Worm (Caenorhabditis elegans): Measurements from ENCODE around the gene str-198.

str-198 gene

DNA sequence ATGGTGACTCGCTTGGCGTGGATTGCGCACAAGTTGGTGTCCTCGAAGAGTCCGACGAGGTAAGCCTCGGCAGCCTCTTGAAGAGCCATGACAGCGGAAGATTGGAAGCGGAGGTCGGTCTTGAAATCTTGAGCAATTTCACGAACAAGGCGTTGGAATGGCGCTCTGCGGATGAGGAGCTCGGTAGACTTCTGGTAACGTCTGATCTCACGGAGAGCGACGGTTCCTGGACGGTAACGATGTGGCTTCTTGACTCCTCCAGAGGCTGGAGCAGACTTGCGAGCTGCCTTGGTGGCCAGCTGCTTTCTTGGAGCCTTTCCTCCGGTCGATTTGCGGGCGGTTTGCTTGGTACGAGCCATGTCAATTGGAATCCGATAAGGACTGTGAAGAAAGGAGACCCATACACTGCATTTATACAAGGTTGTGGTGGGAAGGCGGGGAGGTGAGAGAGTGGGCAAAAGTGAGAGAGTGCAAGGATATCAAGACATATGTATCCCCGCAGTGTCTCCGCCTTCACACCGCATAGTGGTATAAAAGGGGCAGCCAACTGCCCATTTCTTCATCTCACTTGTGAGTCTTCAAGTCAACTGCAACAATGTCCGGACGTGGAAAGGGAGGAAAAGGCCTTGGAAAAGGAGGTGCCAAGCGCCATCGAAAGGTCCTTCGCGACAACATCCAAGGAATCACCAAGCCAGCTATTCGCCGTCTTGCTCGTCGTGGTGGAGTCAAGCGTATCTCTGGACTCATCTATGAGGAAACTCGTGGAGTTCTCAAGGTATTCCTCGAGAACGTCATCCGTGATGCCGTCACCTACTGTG lies 5.5 kb upstream of the str-198 start, which contains the start of the genes his-2 and his-1:
his-2 (minus strand) TSS at position 359 of the 818 bp plus-strand sequence.
his-1 (plus strand) TSS at position 596 of the 818 bp plus-strand sequence.
- peak; percentile 22 for TF ChIP-seq ref-2 (tag; optimal IDR thresholded peaks at IDR 0.05)
- peak; percentile 73 for TF ChIP-seq ama-1 (optimal IDR thresholded peaks at IDR 0.05)

- TF ChIP-seq tbx-7 (tag; optimal IDR thresholded peaks at IDR 0.05) (no peak), madf-2 (tag; optimal IDR thresholded peaks at IDR 0.05) (no peak), ceh-24 (tag; optimal IDR thresholded peaks at IDR 0.05) (no peak), unc-86 (tag; optimal IDR thresholded peaks at IDR 0.05) (no peak), C38D4.7 (GFP tag; optimal IDR thresholded peaks at IDR 0.05) (no peak), pha-4 (tag; optimal IDR thresholded peaks at IDR 0.05) (no peak), pros-1 (tag; optimal IDR thresholded peaks at IDR 0.05) (no peak), ceh-9 (tag; optimal IDR thresholded peaks at IDR 0.05) (no peak)
Measured at ce11 chrV:16042743-16043014, 4.9 kb upstream of the str-198 start.

DNA sequence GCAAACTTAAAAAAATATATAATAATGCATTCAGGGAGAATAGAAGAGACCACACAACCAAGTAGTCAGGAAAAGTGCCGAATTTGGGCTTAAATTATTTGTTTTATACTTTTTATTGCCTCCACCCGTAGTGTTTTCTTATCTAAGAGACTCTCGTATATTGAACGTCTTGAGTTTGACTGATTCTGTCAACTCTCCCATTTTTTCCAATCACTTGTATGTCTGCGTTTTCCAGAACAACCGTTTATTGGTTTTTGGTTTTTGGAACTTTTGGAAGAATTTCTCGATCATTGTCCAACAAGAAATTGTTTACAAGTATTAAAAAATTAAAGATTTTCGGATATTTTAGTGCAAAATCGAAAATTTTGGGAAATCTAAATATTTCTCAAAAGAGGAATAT lies 3.9 kb upstream of the str-198 start:
- TF ChIP-seq sox-4 (tag; optimal IDR thresholded peaks at IDR 0.05) (no peak), dmd-4 (tag; optimal IDR thresholded peaks at IDR 0.05; ENCODE audit: borderline replicate concordance) (no peak), sox-2 (GFP tag; IDR thresholded peaks at IDR 0.05) (no peak), lim-6 (tag; optimal IDR thresholded peaks at IDR 0.05) (no peak), fkh-10 (GFP tag; optimal IDR thresholded peaks at IDR 0.05) (no peak), gmeb-2 (tag; optimal IDR thresholded peaks at IDR 0.05) (no peak), ahr-1 (tag; optimal IDR thresholded peaks at IDR 0.05) (no peak), che-1 (tag; optimal IDR thresholded peaks at IDR 0.05) (no peak), K09A11.1 (tag; optimal IDR thresholded peaks at IDR 0.05; ENCODE audit: insufficient read depth) (no peak), ceh-19 (GFP tag; optimal IDR thresholded peaks at IDR 0.05) (no peak), ceh-14 (tag; optimal IDR thresholded peaks at IDR 0.05) (no peak), syd-9 (tag; optimal IDR thresholded peaks at IDR 0.05) (no peak), ama-1 (optimal IDR thresholded peaks at IDR 0.05) (no peak)

ce11 chrV:16045837-16046236 lies 1.8 kb upstream of the str-198 start, which contains the start of gene T10C6.15:
Gene T10C6.15, minus strand, starts transcription at chrV:16045940.
- TF ChIP-seq elt-2 (tag; optimal IDR thresholded peaks at IDR 0.05) = peak; percentile 75
- TF ChIP-seq ceh-2 (tag; optimal IDR thresholded peaks at IDR 0.05) = no peak
- no peak for TF ChIP-seq ceh-22 (tag; optimal IDR thresholded peaks at IDR 0.05)
- TF ChIP-seq pqm-1 (tag; optimal IDR thresholded peaks at IDR 0.05) = peak; percentile 0
- no peak for TF ChIP-seq eyg-1 (tag; optimal IDR thresholded peaks at IDR 0.05)

ce11 chrV:16046573-16046972 lies 1.0 kb upstream of the str-198 start, which contains the start of gene ZK285.2:
Gene ZK285.2, plus strand, starts transcription at chrV:16046873.
- TF ChIP-seq nhr-11 (tag; optimal IDR thresholded peaks at IDR 0.05) = no peak
- no peak for TF ChIP-seq ceh-34 (tag; optimal IDR thresholded peaks at IDR 0.05)
- TF ChIP-seq syd-9 (tag; optimal IDR thresholded peaks at IDR 0.05) = no peak
- no peak for TF ChIP-seq pha-2 (tag; optimal IDR thresholded peaks at IDR 0.05)
- no peak for TF ChIP-seq che-1 (tag; optimal IDR thresholded peaks at IDR 0.05)
- no peak for TF ChIP-seq ama-1 (optimal IDR thresholded peaks at IDR 0.05)
- TF ChIP-seq ets-4 (tag; optimal IDR thresholded peaks at IDR 0.05) = no peak
- no peak for TF ChIP-seq hlh-30 (tag; optimal IDR thresholded peaks at IDR 0.05; ENCODE audit: insufficient read depth)
- TF ChIP-seq mec-3 (tag; optimal IDR thresholded peaks at IDR 0.05; ENCODE audit: borderline replicate concordance) = no peak
- no peak for TF ChIP-seq unc-86 (tag; optimal IDR thresholded peaks at IDR 0.05)
- no peak for TF ChIP-seq C38D4.7 (GFP tag; optimal IDR thresholded peaks at IDR 0.05)
- no peak for TF ChIP-seq ceh-2 (tag; optimal IDR thresholded peaks at IDR 0.05)
- TF ChIP-seq F13H6.1 (tag; optimal IDR thresholded peaks at IDR 0.05) = no peak
- no peak for TF ChIP-seq ceh-22 (tag; optimal IDR thresholded peaks at IDR 0.05)
- no peak for TF ChIP-seq tbx-2 (tag; optimal IDR thresholded peaks at IDR 0.05)
- no peak for TF ChIP-seq pat-9 (tag; optimal IDR thresholded peaks at IDR 0.05)

All from whole organism, late embryonic.